Worm (Caenorhabditis elegans) whole organism, L3 larva: Measurements from ENCODE around the gene F14H12.2.

Source experiments
- aly-2 ChIP-seq: fragments of 150-350 bp; optimal IDR thresholded peaks from 2 replicates; lab custom pipeline; 2014; ENCODE audit warnings: missing biosample characterization, missing genetic modification characterization
- ama-1 ChIP-seq: fragments of 150-350 bp; optimal IDR thresholded peaks from 2 replicates; lab custom pipeline; 2018
- egl-27 ChIP-seq: sonication (generic microtip); optimal IDR thresholded peaks from 4 replicates; lab custom pipeline; 2017; ENCODE audit warnings: missing biosample characterization, missing genetic modification reagents, missing genetic modification characterization
- lin-39 ChIP-seq: fragments of 150-350 bp; optimal IDR thresholded peaks from 2 replicates; lab custom pipeline; 2018; ENCODE audit warnings: missing biosample characterization, missing genetic modification reagents, missing genetic modification characterization
- nhr-12 ChIP-seq: fragments of 150-350 bp; optimal IDR thresholded peaks from 2 replicates; lab custom pipeline; 2014; ENCODE audit warnings: missing biosample characterization, missing genetic modification characterization
- nhr-237 ChIP-seq: fragments of 150-350 bp; optimal IDR thresholded peaks from 2 replicates; lab custom pipeline; 2014; ENCODE audit warnings: missing biosample characterization, missing genetic modification characterization
- nhr-43 ChIP-seq: sonication (generic microtip); optimal IDR thresholded peaks from 2 replicates; lab custom pipeline; 2016; ENCODE audit warnings: mild to moderate bottlenecking, missing genetic modification characterization, missing compliant biosample characterization; ENCODE audit not compliant: poor library complexity, severe bottlenecking
- nhr-76 ChIP-seq: fragments of 150-350 bp; sonication (generic microtip); optimal IDR thresholded peaks from 5 replicates; lab custom pipeline; 2014; ENCODE audit warnings: missing biosample characterization, missing genetic modification characterization
- sea-2 ChIP-seq: fragments of 150-350 bp; sonication (generic microtip); optimal IDR thresholded peaks from 4 replicates; lab custom pipeline; 2014; ENCODE audit warnings: missing biosample characterization, missing genetic modification reagents, missing genetic modification characterization
- snpc-4 ChIP-seq: fragments of 150-350 bp; optimal IDR thresholded peaks from 2 replicates; lab custom pipeline; 2014; ENCODE audit warnings: missing biosample characterization, missing genetic modification characterization
- unc-39 ChIP-seq: sonication (generic microtip); optimal IDR thresholded peaks from 4 replicates; lab custom pipeline; 2017; ENCODE audit warnings: missing biosample characterization, missing genetic modification characterization
- unc-62 ChIP-seq: fragments of 150-350 bp; sonication (generic microtip); optimal IDR thresholded peaks from 4 replicates; lab custom pipeline; 2014; ENCODE audit warnings: missing biosample characterization, missing genetic modification reagents, missing genetic modification characterization
- zag-1 ChIP-seq: fragments of 150-350 bp; optimal IDR thresholded peaks from 2 replicates; lab custom pipeline; 2014; ENCODE audit warnings: missing biosample characterization, missing genetic modification characterization

DNA sequence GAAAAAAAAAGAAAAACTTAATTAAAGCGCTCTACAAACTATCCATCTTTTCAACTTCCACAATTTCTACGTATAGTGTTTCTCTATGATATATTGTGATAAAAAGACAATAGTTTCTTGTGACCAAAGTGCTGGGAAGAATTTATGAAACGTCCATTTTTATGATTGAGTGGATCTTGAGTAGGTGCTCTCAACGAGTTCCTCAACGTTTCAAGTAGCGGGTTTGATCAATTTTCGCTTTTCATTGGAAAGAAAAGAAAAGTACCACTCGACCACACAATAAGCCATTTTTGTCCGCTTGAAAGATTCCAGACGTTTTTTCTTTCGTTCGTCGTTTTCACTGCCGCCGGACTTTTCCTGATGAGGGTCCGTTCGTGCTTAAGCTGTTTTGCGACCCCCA lies 47.2 kb downstream of the F14H12.2 start:
- TF ChIP-seq nhr-237 (tag; lab: Kevin White, UChicago): no peak
- no peak for TF ChIP-seq aly-2 (tag; lab: Kevin White, UChicago)
- TF ChIP-seq ama-1: no peak
- TF ChIP-seq nhr-12 (tag; lab: Kevin White, UChicago): no peak
- TF ChIP-seq nhr-76 (tag; lab: Kevin White, UChicago): no peak
- no peak for TF ChIP-seq nhr-43 (tag; lab: Kevin White, UChicago)
- TF ChIP-seq unc-62 (GFP tag; lab: Kevin White, UChicago): no peak
- no peak for TF ChIP-seq snpc-4 (tag; lab: Kevin White, UChicago)
- TF ChIP-seq unc-39 (tag; lab: Kevin White, UChicago): no peak
- TF ChIP-seq egl-27: no peak
- TF ChIP-seq sea-2 (GFP tag; lab: Kevin White, UChicago): no peak
- no peak for TF ChIP-seq zag-1 (tag; lab: Kevin White, UChicago)
- TF ChIP-seq lin-39 (tag; lab: Kevin White, UChicago): no peak
